Worm (Caenorhabditis elegans): Measurements from ENCODE around the gene F41G3.19.

DNA sequence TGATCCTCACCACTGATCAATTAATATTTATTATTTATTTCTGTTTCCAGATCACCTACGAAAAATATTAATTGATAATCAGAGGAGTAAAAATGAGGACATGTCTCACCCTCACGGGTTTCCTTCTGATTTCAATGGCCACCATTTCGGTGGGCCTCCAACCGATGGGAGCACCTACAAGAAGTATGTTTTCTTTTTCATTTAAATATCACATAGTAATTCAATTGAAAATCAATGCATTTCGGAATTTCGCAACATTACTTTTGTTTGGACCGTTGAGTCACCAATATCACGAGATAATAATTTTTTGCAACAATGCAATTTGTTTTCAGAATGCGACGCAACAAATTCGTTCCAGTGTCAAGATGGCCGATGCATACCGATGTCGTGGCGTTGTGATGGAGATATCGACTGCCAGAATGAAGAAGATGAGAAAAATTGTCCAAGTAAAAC lies 31.5 kb upstream of the F41G3.19 start, which contains the start of gene gldi-2:
- TF ChIP-seq peb-1 (tag; optimal IDR thresholded peaks at IDR 0.05) (no peak), nhr-25 (tag; optimal IDR thresholded peaks at IDR 0.05) (no peak), unc-39 (tag; optimal IDR thresholded peaks at IDR 0.05) (no peak), ztf-11 (tag; optimal IDR thresholded peaks at IDR 0.05) (no peak), nhr-12 (tag; optimal IDR thresholded peaks at IDR 0.05) (no peak), nhr-11 (tag; optimal IDR thresholded peaks at IDR 0.05) (no peak)
